Fruit fly (Drosophila melanogaster): ENCODE measurements around the gene CG42397.

Gene CG42397

DNA sequence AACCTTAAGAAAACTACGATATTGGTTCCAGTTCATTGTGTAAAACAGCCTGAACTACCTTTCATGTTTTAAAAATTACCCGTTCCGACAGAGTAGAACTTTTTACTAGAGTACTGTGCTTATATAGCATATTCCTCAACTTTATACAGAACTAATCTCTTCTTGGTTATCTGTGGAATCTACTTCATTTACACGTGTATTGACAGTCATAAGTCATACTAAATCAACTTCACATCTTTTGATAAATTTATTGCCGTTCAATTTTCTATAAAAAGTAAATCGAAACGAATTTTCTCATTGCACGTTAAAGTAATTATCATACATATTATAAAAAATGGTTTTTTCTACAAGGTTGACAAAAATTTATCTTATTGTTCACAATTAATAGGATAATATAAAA lies at the start of gene CG42397:
TSS of gene CG42397 (minus strand) at position 101 of the 400 bp plus-strand sequence.
- TF ChIP-seq CG17801 (GFP tag; optimal IDR thresholded peaks at IDR 0.05; ENCODE audit: partially characterized antibody), result no peak

DNA sequence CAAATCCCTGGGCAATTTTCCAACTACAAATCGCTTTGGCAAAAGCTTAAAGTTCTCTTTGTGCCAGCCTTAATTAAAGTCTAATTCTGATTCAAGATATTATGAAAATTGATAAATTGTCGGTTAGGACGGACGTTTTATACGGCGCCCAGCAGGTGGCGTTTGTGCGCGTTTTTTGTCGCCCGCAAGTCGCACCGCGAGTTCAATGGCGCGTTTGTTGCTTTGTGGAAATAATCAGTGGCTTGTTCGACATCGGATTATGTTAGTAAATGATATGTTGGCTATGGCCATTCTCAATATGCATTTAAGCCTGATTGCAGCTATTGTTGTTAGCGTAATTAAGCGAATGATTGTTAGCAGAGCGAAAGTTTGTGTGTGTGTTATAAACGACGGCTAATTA lies 48.3 kb upstream of the CG42397 start:
- TF ChIP-seq CG17801 (GFP tag; optimal IDR thresholded peaks at IDR 0.05; ENCODE audit: partially characterized antibody), result no peak

DNA sequence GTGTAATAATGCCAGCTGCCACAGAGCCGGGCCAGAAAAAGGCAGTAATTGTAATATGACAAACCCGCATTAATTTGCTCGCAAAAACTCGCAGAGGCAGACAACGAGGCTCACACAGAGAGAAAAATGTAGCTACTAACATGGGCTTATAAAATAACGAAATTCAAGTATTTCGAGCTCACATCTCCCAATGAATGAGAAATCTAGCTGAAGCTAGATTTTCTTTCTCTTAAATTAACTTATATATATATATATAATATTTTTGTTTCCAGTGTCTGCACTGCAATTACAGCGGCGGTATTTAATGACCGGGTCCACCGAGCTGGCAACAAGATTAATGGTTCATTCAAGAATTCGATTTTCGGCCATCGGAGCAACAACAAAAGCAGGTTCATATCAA lies 42.6 kb upstream of the CG42397 start:
- no peak for TF ChIP-seq CG17801 (GFP tag; optimal IDR thresholded peaks at IDR 0.05; ENCODE audit: partially characterized antibody)

DNA sequence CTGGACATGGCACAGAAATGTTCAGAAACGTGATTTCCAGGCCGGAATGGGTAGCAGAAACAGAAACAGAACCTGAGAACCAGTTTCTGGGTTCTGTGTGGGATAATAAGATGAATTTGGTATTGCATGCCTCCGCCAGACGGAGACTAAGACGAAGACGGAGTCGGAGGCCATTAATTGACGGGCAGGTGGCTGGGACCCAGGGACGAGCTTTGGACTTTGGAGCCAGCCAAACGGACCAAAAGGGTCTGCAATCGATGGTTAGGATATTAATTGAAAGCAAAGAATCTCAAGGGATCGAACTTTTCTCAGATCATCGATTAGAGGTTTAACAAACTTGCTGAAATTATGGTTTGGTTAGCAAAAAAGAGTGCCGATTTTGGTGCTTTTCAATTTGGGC lies 40.7 kb upstream of the CG42397 start:
- no peak for TF ChIP-seq CG17801 (GFP tag; optimal IDR thresholded peaks at IDR 0.05; ENCODE audit: partially characterized antibody)

DNA sequence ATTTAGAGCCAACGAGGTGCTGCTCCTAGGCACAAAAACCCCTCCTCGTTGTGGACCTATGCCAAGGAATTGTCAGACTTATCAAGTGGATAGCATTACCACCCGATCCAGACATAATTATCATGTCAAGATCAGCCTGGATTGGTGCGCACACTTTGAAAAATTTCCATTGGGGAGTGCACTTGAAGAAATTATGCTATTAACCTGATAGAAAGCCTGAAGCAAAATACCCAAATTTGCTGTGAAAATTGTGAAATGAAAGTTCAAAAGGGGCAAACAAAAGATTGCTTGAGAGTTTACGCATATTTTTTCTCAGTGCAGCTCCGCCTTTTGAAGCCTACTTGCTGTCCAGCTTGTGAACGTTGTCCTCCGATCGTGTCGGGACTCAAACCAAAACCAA lies 40.1 kb upstream of the CG42397 start:
- TF ChIP-seq CG17801 (GFP tag; optimal IDR thresholded peaks at IDR 0.05; ENCODE audit: partially characterized antibody), result no peak

DNA sequence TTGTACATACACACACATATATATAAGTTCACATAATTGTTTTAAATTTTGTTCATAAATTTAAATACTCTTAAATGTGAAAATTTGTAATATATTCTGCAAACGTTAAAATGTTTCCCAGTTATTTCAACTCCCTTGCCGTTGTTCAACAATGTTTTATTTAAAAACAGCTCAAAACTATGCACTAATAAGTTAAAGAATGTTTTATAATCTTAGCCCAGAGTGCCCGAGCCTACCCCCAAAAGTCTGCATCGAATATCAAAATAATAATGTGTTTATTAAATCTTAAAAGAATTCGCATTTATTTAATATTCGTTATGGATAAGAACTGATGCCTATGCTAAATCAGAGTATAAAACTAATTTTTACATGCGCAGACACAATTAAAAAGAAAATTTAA lies 34.4 kb upstream of the CG42397 start:
- TF ChIP-seq CG17801 (GFP tag; optimal IDR thresholded peaks at IDR 0.05; ENCODE audit: partially characterized antibody), result no peak

DNA sequence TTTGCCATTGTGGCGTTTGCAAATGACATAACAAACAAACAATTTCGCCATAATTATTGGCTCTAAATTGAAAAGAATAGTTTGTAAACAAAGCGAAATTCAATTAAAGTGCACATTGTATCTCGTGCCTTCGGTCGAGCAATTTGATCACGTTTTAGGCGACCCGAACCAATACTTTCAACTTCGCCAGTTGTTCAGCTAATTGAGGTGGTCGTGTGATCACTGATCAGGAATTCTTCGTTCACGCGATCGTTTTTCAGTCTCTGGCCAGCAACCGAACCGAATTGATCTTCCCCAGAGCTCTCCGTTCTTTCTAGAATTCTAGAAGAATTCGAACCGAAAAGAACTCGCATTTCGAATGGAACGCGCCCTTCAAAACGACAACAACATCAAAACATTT lies 30.5 kb upstream of the CG42397 start:
- no peak for TF ChIP-seq CG17801 (GFP tag; optimal IDR thresholded peaks at IDR 0.05; ENCODE audit: partially characterized antibody)

DNA sequence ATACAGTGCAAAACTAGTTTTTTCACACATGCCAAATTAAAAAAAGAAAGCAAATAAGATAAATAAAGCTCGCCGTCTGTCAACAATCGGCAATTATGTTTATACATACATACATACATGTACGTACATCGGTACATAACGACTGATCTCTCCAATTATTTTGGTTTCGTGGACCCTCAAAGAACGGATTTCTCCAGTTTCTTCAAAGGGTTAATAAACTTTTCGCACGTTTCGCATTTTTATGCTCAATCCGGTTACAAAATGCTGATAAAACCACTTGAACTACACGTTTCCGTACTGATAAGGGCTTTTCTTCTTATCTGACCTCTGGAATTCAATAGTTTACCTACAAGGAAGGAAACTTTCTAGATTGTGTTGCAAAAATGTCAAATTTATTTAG lies 29.9 kb upstream of the CG42397 start:
- no peak for TF ChIP-seq CG17801 (GFP tag; optimal IDR thresholded peaks at IDR 0.05; ENCODE audit: partially characterized antibody)

DNA sequence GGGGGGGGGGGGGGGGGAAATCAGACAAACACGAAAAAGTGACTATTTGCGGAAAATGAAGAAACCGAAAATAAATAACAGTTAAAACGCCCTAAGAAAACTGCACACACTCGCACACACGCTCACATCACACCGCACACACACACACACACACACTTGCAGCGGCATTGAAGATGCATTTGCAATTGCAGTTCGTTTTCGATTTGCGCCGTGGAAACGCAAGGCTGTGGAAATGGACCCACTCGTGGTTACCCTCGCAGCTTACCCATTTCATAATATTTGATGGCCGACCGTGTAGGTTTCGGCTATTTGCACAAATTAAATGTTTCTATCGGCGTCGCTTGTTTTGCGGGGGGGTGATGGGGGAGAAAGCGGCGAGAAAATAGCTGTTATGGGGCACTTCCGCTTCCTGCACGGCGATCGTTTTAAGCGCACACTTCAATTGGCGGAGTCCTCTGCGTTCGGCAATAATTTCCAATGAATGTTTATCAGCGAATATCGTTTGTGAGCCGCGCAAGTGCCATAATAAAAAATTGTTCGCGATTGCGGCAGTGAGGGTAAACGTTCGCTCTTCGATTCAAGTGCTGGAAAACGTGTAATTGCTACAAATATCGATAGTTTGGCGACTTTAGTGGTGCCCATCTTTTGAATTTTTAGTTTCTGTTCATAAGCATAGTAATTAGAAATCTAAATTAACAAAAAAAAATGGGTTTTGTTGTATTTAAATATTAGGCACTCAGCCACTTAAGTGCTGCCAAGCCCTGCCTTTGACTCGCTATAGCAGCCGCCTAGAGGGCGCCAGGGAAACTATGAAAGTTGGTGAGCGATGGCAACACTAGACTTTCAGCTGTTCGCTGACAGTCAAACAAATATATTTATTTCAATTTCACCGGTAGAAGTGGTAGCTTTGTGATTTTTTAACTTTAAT lies 29.0 kb upstream of the CG42397 start, which contains the start of the genes Pop2 and CG6928:
TSS of gene Pop2 (minus strand) at position 595 of the 928 bp plus-strand sequence.
TSS of gene CG6928 (plus strand) at position 835 of the 928 bp plus-strand sequence.
- TF ChIP-seq CG17801 (GFP tag; optimal IDR thresholded peaks at IDR 0.05; ENCODE audit: partially characterized antibody), result peak; percentile 44

DNA sequence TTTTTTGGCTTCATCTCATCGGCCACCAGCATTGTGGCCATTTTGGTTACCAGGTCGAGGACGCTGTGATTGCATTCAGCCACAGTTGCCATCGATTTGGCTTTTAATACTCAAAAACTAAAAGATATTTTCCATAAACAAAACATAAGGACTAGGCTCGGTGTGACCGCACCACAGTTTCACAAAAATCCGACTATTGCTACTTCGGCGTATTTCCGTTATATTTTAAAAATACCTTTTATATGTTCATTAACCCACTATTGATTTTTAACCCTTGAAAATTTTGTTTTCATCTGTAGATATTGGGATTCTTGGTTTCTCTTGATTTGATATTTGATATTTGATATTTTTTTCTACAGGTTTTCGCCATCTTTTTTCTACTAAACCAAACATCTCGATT lies 24.4 kb upstream of the CG42397 start, which contains the start of gene Grip163:
TSS of gene Grip163 (minus strand) at position 180 of the 400 bp plus-strand sequence.
- no peak for TF ChIP-seq CG17801 (GFP tag; optimal IDR thresholded peaks at IDR 0.05; ENCODE audit: partially characterized antibody)

DNA sequence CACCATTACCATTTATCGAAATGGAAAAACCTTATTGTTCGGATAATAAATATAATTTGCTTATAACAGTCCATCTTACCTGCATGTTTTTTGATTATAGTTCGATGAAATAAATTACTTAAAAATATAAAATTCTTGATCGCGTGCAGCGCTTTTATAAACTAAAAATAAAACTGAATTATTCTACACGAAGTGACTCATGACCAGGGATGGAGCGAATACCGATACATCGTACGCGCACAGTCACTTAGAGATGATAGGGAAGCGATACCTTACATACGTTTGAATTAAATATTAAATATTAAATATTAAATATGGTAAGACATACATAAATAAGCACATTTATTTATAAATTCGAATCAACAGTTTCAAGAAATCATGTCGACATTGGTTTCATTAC lies 19.4 kb upstream of the CG42397 start, which contains the start of gene viaf:
TSS of gene viaf (minus strand) at position 220 of the 400 bp plus-strand sequence.
- peak; percentile 68 for TF ChIP-seq CG17801 (GFP tag; optimal IDR thresholded peaks at IDR 0.05; ENCODE audit: partially characterized antibody)

DNA sequence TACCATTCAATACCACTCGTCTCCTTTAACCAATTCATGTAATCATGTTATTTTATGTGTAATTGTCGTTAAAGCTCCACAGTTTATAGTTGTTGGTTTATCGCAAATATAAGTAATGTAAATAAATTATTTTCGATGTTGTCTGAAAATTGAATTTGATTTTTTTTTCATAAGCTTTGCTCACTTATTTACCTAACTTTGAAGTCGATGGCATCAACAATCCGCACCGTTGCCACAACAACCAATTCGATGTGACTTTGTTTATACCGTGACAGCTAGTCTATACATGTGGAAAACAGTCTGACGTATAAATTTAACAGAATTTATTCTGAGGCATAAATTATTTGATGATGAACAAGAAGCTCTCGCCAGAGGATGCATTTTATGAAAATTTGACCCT lies 16.8 kb upstream of the CG42397 start, which contains the start of gene CG6931:
TSS of gene CG6931 (plus strand) at position 301 of the 400 bp plus-strand sequence.
- no peak for TF ChIP-seq CG17801 (GFP tag; optimal IDR thresholded peaks at IDR 0.05; ENCODE audit: partially characterized antibody)

DNA sequence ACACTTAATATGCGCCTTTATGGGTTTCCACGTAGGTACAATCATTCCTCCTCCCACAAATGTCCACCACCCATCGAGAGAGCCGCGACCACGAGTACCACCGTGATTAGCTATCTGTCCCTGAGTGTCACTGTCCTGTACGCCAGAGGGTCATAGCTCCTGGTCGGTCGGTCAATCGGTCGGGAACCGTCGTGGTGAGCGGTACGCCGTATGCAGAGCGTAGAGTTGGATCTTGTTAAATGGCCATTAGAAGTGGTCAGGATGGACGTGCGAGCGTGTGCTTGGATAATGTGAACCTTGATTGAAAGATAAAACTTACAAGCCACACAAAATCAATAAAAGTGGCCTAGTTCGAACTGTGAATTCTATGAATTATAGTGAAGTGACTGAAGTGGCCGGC lies 11.0 kb upstream of the CG42397 start, which contains the start of gene CG6938:
TSS of gene CG6938 (plus strand) at position 301 of the 400 bp plus-strand sequence.
- TF ChIP-seq CG17801 (GFP tag; optimal IDR thresholded peaks at IDR 0.05; ENCODE audit: partially characterized antibody), result no peak

DNA sequence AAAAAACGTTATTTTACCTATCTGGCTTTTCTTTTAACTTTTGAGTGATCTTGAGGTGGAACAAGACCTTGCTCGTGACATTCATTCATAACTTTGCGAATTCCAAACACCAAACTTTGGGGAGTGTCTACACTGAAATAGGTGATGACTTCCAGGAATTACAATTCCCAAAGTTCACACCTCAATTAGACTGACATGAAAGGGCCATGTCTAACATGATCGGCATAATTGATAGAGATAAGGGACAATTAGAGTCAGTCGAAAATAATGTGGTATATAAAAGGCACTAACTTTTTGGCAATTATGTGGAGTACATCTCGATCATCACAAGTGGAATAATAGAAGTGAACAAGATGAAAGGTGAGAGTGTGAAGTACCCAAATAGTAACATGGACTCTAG lies 2.2 kb upstream of the CG42397 start, which contains the start of gene CG43896:
TSS of gene CG43896 (plus strand) at position 301 of the 400 bp plus-strand sequence.
- no peak for TF ChIP-seq CG17801 (GFP tag; optimal IDR thresholded peaks at IDR 0.05; ENCODE audit: partially characterized antibody)

DNA sequence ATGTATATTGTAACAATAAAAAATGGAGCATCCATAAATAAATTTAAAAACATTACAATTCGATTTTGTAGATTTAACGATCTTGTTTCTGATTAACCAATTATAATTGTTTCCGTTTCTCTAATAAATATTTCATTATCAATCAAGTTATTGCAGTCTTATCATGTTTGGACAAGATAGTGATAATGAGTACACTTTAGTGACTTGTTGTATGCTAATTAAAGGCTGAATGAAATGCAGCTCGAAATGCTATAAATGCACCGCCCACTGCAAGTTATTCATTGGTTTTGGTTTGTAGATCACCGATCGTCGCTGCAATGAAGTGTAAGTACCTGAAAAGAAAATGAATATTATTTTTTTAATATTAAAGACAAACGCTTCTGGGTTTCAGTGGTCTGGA lies 1.0 kb upstream of the CG42397 start, which contains the start of gene CG14125:
TSS of gene CG14125 (plus strand) at position 301 of the 400 bp plus-strand sequence.
- no peak for TF ChIP-seq CG17801 (GFP tag; optimal IDR thresholded peaks at IDR 0.05; ENCODE audit: partially characterized antibody)

DNA sequence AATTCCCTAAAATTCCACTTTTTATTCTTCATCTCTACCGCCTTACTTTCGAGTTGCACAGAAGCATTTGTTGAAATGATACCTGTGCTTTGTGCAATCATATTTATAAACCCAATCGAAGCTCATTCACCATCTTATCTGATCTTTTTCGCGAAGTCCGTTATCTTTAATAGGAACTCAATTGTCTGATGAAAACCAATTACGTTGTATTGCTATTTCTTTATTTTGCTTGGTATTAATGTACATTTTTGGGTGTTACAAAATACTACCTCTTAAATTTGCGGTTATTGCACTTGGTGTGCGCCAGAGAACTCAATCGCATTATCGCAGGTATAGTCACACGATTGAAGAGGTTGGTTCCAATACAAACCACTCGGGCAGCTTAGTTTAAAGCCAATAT lies 711 bp downstream of the CG42397 start, which contains the start of gene Muc68E:
TSS of gene Muc68E (minus strand) at position 101 of the 400 bp plus-strand sequence.
- no peak for TF ChIP-seq CG17801 (GFP tag; optimal IDR thresholded peaks at IDR 0.05; ENCODE audit: partially characterized antibody)

Measured in ovary, adult (tissue).